Worm (Caenorhabditis elegans) whole organism, mixed stage, embryonic: Measurements from ENCODE around the gene spr-2.

Source experiments
- blmp-1 ChIP-seq: fragments of 150-350 bp; optimal IDR thresholded peaks from 2 replicates; lab custom pipeline; 2014; ENCODE audit warnings: missing biosample characterization, missing genetic modification characterization
- ces-1 ChIP-seq: fragments of 150-350 bp; optimal IDR thresholded peaks from 2 replicates; lab custom pipeline; 2014; ENCODE audit warnings: missing biosample characterization, missing genetic modification reagents, missing genetic modification characterization
- elt-3 ChIP-seq: fragments of 150-350 bp; optimal IDR thresholded peaks from 2 replicates; lab custom pipeline; 2014; ENCODE audit warnings: missing biosample characterization, missing genetic modification characterization
- mab-5 ChIP-seq: fragments of 150-350 bp; optimal IDR thresholded peaks from 2 replicates; lab custom pipeline; 2014; ENCODE audit warnings: missing biosample characterization, missing genetic modification characterization
- nhr-12 ChIP-seq: fragments of 150-350 bp; optimal IDR thresholded peaks from 2 replicates; lab custom pipeline; 2014; ENCODE audit warnings: missing biosample characterization, missing genetic modification characterization
- nhr-237 ChIP-seq: fragments of 150-350 bp; optimal IDR thresholded peaks from 2 replicates; lab custom pipeline; 2014; ENCODE audit warnings: missing biosample characterization, missing genetic modification characterization
- nhr-76 ChIP-seq: sonication (generic microtip); optimal IDR thresholded peaks from 2 replicates; lab custom pipeline; 2017; ENCODE audit warnings: missing biosample characterization, missing genetic modification characterization
- pha-4 ChIP-seq: fragments of 150-350 bp; optimal IDR thresholded peaks from 2 replicates; lab custom pipeline; 2018; ENCODE audit warnings: missing biosample characterization, missing genetic modification reagents, missing genetic modification characterization
- sem-2 ChIP-seq: fragments of 200-800 bp; sonication (Bioruptor generic); optimal IDR thresholded peaks from 2 replicates; lab custom pipeline; 2018; ENCODE audit warnings: mild to moderate bottlenecking, missing genetic modification characterization, missing compliant biosample characterization
- unc-39 ChIP-seq: fragments of 150-350 bp; optimal IDR thresholded peaks from 2 replicates; lab custom pipeline; 2014; ENCODE audit warnings: missing biosample characterization, missing genetic modification characterization

DNA sequence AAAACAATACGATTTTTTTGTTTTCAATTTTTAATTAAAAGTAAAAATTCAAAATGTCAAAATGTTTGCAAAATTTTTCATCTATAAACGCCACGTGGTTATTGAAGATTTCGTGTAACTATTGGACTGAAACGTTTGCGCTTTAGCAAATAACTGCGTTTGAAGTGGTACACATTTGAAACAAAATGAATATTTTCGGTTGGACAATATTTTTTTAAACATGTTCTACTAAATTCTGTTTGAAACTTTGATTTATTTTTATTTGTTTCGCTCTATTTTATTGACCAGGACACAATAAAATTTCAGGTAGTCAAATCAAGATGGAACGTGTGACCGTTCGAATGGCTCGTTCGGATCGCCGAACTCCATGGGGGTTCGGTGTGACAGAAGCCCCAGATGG is 39.1 kb upstream of the spr-2 start, which contains the start of gene alp-1:
- TF ChIP-seq pha-4, result no peak
- TF ChIP-seq blmp-1 (tag; lab: Kevin White, UChicago), result no peak
- no peak for TF ChIP-seq sem-2 (GFP tag; lab: Kevin White, UChicago)
- no peak for TF ChIP-seq nhr-76
- TF ChIP-seq nhr-12, result no peak
- no peak for TF ChIP-seq nhr-237
- no peak for TF ChIP-seq unc-39 (tag; lab: Kevin White, UChicago)
- no peak for TF ChIP-seq ces-1 (GFP tag; lab: Kevin White, UChicago)
- no peak for TF ChIP-seq elt-3 (tag; lab: Kevin White, UChicago)
- TF ChIP-seq mab-5 (tag; lab: Kevin White, UChicago), result no peak
